Fruit fly (Drosophila melanogaster) Kc167 (cell line): ENCODE data around the gene unc79.

Experiments
- Myc ChIP-seq: fragments of >200 bp; optimal IDR thresholded peaks from 2 replicates; lab custom pipeline; 2017; ENCODE audit warnings: missing external identifiers
- Sin3A ChIP-seq: fragments of >200 bp; optimal IDR thresholded peaks from 2 replicates; lab custom pipeline; 2018; ENCODE audit warnings: missing external identifiers
- h ChIP-seq: fragments of >200 bp; optimal IDR thresholded peaks from 3 replicates; lab custom pipeline; 2018; ENCODE audit warnings: missing external identifiers
- insv ChIP-seq: fragments of >200 bp; optimal IDR thresholded peaks from 3 replicates; lab custom pipeline; 2018; ENCODE audit warnings: missing external identifiers
- psq ChIP-seq: fragments of >200 bp; optimal IDR thresholded peaks from 2 replicates; lab custom pipeline; 2017; ENCODE audit warnings: missing external identifiers
- ttk ChIP-seq: sonication (Bioruptor generic); optimal IDR thresholded peaks from 2 replicates; lab custom pipeline; 2017; ENCODE audit warnings: missing external identifiers

Gene unc79

dm6 chr3R:19246080-19246637 is at the start of gene unc79:
Gene unc79 (minus strand): TSS chr3R:19246130.
- TF ChIP-seq ttk (lab: Kevin White, UChicago): no peak
- no peak for TF ChIP-seq Sin3A (lab: Kevin White, UChicago)
- no peak for TF ChIP-seq Myc (lab: Kevin White, UChicago)
- TF ChIP-seq psq (lab: Kevin White, UChicago): no peak
- TF ChIP-seq h: no peak
- no peak for TF ChIP-seq insv (lab: Kevin White, UChicago)

DNA sequence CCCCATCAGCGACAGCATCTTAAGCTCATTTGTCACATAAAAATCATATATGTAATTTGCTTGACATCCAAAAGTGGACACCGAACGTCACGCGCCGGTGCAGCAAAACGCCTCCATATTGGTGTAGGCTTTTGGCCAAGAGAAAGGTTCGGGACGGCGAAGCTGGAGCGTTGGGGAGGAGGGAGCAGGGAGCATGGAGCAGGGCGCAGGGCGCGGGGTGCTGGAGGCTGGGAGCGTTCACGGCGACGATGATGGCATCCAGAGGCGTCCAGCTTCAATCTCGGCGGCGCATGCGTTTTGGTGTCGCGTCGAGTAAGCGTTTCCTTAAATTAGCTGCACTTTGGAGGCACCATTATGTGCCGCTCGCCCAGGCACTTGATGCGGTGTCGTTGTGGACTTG is 47.9 kb upstream of the unc79 start:
- no peak for TF ChIP-seq Sin3A (lab: Kevin White, UChicago)
- TF ChIP-seq psq (lab: Kevin White, UChicago): no peak
- no peak for TF ChIP-seq Myc (lab: Kevin White, UChicago)
- no peak for TF ChIP-seq ttk (lab: Kevin White, UChicago)
- no peak for TF ChIP-seq h

DNA sequence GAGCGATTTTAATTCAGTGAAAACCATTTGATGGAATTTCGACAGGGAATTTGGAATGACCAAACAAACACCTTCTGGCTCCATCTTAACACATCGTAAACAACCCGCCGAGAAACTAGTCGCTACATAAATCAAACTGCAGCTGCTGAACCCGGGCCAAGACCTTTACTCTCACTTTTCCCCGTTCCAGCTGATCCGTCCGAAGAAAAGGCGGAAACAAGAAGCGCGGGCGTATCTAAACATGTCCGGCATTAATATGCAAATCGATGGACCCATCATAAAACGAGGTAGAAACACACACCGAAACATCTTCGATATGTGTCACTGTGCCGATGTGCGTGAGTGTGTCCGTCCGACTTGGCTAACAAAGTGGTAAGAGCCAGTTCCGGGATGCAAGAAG is 47.0 kb upstream of the unc79 start:
- no peak for TF ChIP-seq Sin3A (lab: Kevin White, UChicago)
- TF ChIP-seq h: no peak
- TF ChIP-seq insv (lab: Kevin White, UChicago): no peak
- no peak for TF ChIP-seq psq (lab: Kevin White, UChicago)
- TF ChIP-seq ttk (lab: Kevin White, UChicago): no peak
- TF ChIP-seq Myc (lab: Kevin White, UChicago): no peak

dm6 chr3R:19287693-19288092 is 41.8 kb upstream of the unc79 start:
- no peak for TF ChIP-seq insv (lab: Kevin White, UChicago)
- TF ChIP-seq Myc (lab: Kevin White, UChicago): no peak
- no peak for TF ChIP-seq psq (lab: Kevin White, UChicago)
- TF ChIP-seq Sin3A (lab: Kevin White, UChicago): no peak
- TF ChIP-seq ttk (lab: Kevin White, UChicago): no peak
- TF ChIP-seq h: no peak

DNA sequence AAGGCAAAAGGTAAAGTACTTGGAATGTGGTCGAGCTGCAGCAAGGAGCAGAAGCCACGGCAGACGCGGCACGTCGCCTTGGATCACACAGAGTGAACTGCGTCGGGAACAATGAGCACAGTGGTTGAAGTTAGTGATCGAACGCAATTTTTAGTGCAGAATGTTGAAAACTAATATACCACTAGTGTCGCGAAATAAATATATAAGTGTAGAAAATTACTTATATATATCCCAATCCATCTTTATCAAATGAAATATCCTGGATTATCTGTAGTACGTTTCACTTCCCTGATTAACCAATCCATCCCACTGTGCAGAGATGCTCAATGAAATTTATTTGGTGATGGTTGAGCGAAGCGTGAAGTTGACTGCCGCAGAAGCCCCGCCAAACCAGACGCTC is 40.6 kb upstream of the unc79 start:
- TF ChIP-seq psq (lab: Kevin White, UChicago): no peak
- no peak for TF ChIP-seq insv (lab: Kevin White, UChicago)
- TF ChIP-seq Myc (lab: Kevin White, UChicago): no peak
- no peak for TF ChIP-seq h
- TF ChIP-seq ttk (lab: Kevin White, UChicago): no peak
- TF ChIP-seq Sin3A (lab: Kevin White, UChicago): no peak

DNA sequence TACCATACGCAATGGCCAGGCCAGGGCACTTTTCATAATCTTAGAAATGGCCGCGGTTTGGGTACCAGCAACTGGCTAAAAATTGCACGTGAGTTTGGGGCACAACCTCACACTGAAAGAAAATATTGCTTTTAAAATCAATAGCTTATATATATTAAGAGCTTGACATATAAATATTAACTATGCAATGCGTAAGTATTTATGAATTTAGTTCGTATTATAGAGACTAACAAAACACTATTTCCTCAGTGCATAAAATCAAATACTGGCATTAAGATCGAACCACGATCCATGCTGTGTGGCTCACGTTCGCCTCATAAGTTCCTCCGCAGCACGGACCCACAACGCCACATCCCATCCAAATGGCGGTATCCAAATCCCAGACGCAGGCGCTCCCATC is 37.6 kb upstream of the unc79 start:
- TF ChIP-seq psq (lab: Kevin White, UChicago) (no peak), Myc (lab: Kevin White, UChicago) (no peak), Sin3A (lab: Kevin White, UChicago) (no peak), ttk (lab: Kevin White, UChicago) (no peak), insv (lab: Kevin White, UChicago) (no peak)

DNA sequence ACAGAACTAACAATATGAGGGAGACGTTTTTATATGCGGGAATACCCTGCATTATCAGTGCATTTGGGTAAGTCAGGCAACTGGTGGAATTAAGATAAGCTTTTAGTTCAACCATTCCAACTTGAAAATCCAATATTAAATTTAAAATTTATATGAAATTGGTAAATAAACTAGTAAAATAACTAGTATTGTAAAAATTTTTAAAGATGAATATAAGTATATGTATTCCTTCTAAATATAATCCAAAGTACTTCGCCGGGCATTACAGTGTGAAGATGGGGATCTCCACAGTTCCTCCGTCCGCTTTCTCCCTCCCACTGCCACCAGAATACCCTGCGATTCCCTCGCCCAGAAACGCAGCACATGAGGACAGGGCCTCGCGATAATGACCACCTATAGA is 36.9 kb upstream of the unc79 start:
- no peak for TF ChIP-seq insv (lab: Kevin White, UChicago)
- no peak for TF ChIP-seq ttk (lab: Kevin White, UChicago)
- TF ChIP-seq Sin3A (lab: Kevin White, UChicago): no peak
- no peak for TF ChIP-seq Myc (lab: Kevin White, UChicago)
- no peak for TF ChIP-seq psq (lab: Kevin White, UChicago)
- TF ChIP-seq h: no peak

DNA sequence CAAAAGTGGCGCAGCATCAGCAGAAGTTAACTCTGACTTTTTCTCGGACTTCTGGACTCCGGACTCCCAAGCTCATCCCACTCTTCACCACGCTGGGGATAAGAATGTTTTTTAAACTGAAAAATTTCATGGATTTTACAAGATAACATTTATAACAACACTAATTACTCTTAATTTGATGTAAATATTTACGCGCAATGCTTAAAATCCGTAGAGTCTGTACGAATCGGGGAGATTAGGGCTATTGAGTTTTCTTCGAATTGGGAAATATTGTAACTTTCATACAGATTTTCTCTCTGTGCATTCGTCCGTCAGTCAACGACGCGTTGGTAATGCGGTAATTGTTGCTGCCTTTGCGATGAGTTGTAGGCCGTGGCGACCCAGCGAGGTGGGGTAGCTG is 36.3 kb upstream of the unc79 start:
- TF ChIP-seq h (no peak), Myc (lab: Kevin White, UChicago) (no peak), psq (lab: Kevin White, UChicago) (no peak), insv (lab: Kevin White, UChicago) (no peak), Sin3A (lab: Kevin White, UChicago) (no peak), ttk (lab: Kevin White, UChicago) (no peak)

- no peak for TF ChIP-seq Myc (lab: Kevin White, UChicago)
- TF ChIP-seq insv (lab: Kevin White, UChicago): no peak
- TF ChIP-seq psq (lab: Kevin White, UChicago): no peak
- TF ChIP-seq Sin3A (lab: Kevin White, UChicago): no peak
- TF ChIP-seq h: no peak
- no peak for TF ChIP-seq ttk (lab: Kevin White, UChicago)
Measured at dm6 chr3R:19276135-19276534, 30.2 kb upstream of the unc79 start.

DNA sequence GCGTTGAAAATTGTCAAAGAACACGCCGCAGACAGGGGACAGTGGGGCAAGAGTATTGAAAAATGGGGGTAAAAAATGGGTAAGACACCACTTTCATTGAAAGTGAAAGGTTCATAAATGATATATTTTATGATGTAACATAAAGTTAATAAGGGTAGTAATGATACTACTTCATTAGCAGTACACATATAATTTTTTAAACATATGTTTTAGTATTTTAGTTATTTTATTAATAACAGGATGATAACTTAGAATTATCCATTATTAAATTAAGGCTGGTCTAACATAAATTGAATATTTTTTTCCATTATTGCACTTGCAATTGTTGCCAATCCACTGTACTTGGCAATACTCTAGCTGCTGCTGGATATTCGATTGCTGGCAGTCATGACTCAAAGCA is 28.1 kb upstream of the unc79 start:
- TF ChIP-seq psq (lab: Kevin White, UChicago) (no peak), Sin3A (lab: Kevin White, UChicago) (no peak), insv (lab: Kevin White, UChicago) (no peak), ttk (lab: Kevin White, UChicago) (no peak), h (no peak), Myc (lab: Kevin White, UChicago) (no peak)

DNA sequence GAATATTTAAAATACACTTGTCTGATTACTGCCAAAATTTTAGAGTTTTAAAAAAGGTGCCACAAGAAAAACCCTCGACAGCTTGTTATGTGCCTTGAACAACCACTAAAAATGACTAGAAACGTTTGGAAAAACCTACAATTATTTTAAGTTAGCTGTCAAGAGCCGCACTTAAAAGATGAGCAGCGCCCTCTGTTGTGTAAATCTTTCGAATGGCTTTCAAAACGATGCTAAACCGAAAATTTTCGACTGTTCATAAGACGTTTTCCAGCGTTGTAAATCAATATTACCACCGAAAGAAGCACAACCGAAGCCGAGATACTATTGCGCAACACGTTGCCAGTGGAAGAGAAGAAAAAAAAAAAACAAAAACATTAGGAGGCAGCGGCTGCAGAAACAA is 25.2 kb upstream of the unc79 start:
- TF ChIP-seq Sin3A (lab: Kevin White, UChicago): no peak
- TF ChIP-seq insv (lab: Kevin White, UChicago): no peak
- TF ChIP-seq ttk (lab: Kevin White, UChicago): no peak
- no peak for TF ChIP-seq h
- no peak for TF ChIP-seq Myc (lab: Kevin White, UChicago)
- TF ChIP-seq psq (lab: Kevin White, UChicago): no peak

DNA sequence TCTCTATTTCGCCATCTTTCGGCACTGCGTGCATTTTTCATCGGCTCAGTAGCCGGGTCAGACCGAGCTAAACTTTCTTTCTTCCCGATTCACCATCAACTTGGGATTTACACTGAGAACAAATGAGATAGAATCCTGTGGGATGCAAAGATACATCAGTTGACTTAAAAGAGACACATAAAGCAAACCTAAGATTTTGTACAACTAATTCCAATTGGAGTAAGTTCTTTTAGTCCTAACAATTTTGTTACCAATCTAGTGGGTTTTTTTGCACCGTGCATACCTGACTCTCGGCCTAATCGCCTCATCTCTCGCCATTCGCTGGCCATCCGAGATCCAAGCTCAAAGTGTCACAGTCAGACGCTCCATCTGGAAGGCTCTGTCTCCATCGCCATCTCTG is 18.9 kb upstream of the unc79 start:
- TF ChIP-seq Sin3A (lab: Kevin White, UChicago): no peak
- no peak for TF ChIP-seq h
- no peak for TF ChIP-seq ttk (lab: Kevin White, UChicago)
- no peak for TF ChIP-seq psq (lab: Kevin White, UChicago)
- no peak for TF ChIP-seq Myc (lab: Kevin White, UChicago)
- no peak for TF ChIP-seq insv (lab: Kevin White, UChicago)
